Worm (Caenorhabditis elegans): ENCODE measurements around the gene K03B8.11.

ce11 chrV:11385060-11385459 lies 5.2 kb downstream of the K03B8.11 start, which contains the start of gene col-154:
- TF ChIP-seq him-1 (tag; optimal IDR thresholded peaks at IDR 0.05) (no peak), W03F9.2 (tag; optimal IDR thresholded peaks at IDR 0.05) (no peak)
